Worm (Caenorhabditis elegans): ENCODE data around the gene Y102A11A.9.

Gene Y102A11A.9

DNA sequence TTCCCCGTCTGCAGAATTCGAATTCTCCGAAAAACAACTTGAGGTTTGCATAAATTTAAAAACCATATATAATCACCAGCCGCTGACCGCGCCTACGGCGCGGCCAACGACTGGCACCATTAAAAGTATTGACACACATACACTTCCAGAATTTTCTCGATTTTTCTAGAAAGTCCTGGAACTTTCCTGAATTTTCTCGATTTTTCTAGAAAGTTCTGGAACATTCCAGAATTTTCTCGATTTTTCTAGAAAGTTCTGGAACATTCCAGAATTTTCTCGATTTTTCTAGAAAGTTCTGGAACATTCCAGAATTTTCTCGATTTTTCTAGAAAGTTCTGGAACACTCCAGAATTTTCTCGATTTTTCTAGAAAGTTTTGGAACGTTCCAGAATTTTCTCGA, 10.3 kb upstream of the Y102A11A.9 start:
- 0 out of 2 replicates have a peak, but pooled peaks have one; percentile 6 for TF ChIP-seq madf-6 (GFP tag; IDR thresholded peaks at IDR 0.05)
- peak; percentile 79 for TF ChIP-seq egrh-3 (GFP tag; IDR thresholded peaks at IDR 0.05)
- TF ChIP-seq hsf-1 (GFP tag; IDR thresholded peaks at IDR 0.05): peak; percentile 95

DNA sequence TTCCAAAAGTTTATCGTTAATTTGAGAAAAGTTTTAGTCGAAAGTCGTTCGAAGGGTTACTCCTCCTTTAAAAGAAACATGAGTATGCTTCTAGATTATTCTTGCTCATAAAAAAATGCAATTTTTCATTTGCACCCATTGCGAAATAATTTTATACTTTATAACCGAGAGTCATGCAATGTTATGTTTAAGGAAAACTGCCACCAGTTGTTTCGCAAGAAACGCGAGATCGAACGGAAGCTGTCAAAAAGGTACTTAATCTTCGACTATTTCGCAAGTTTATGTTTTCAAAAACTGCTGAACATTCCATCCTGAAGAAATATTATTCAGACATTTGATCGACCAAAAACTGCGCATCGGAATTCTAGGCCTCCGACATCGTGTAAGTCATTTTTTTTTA, 961 bp downstream of the Y102A11A.9 start:
- TF ChIP-seq cebp-1 (GFP tag; IDR thresholded peaks at IDR 0.05) (peak; percentile 88), cebp-1 (tag; optimal IDR thresholded peaks at IDR 0.05) (peak; percentile 95), rpc-1 (optimal IDR thresholded peaks at IDR 0.05) (no peak), rpc-1 (tag; optimal IDR thresholded peaks at IDR 0.05) (no peak), let-526 (GFP tag; IDR thresholded peaks at IDR 0.05) (no peak), unc-62 (GFP tag; optimal IDR thresholded peaks at IDR 0.05) (peak; percentile 84), gei-17 (GFP tag; optimal IDR thresholded peaks at IDR 0.05) (no peak), ztf-6 (GFP tag; IDR thresholded peaks at IDR 0.05) (no peak), somi-1 (GFP tag; optimal IDR thresholded peaks at IDR 0.05) (no peak), madf-6 (GFP tag; IDR thresholded peaks at IDR 0.05) (no peak)

DNA sequence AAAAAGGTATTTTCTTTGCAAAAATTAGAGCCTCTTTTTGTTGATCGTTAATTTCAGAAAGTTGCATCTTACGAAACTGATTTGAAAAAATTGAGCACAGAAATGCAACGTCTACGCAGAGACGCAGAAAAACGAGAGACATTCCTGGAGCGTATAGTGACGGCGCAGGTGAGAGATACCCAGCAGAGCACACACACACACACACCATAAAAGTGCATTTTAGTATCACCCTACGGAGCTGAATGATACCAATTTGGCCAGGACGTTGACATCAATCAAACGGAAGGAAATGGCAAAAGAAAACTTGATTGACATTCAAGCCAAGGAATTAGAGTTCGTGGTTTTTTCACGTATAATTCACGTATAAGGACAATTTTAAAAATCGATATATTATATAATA, 1.6 kb downstream of the Y102A11A.9 start:
- TF ChIP-seq Y53F4B.3 (GFP tag; IDR thresholded peaks at IDR 0.05) (no peak), xnd-1 (tag; optimal IDR thresholded peaks at IDR 0.05) (no peak), F39B2.1 (GFP tag; IDR thresholded peaks at IDR 0.05) (no peak), atf-7 (tag; optimal IDR thresholded peaks at IDR 0.05) (peak; percentile 41), tbp1 (GFP tag; optimal IDR thresholded peaks at IDR 0.05) (no peak), cebp-1 (GFP tag; IDR thresholded peaks at IDR 0.05) (no peak), cebp-1 (tag; optimal IDR thresholded peaks at IDR 0.05) (peak; percentile 45), ztf-3 (GFP tag; optimal IDR thresholded peaks at IDR 0.05) (no peak), tbx-9 (tag; optimal IDR thresholded peaks at IDR 0.05; ENCODE audit: borderline replicate concordance) (no peak), ztf-22 (GFP tag; optimal IDR thresholded peaks at IDR 0.05) (peak; percentile 29), ekl-4 (GFP tag; IDR thresholded peaks at IDR 0.05) (no peak), Y53G8AR.9 (GFP tag; conservative IDR thresholded peaks at IDR 0.05) (no peak), him-1 (tag; optimal IDR thresholded peaks at IDR 0.05) (no peak), F57A8.1 (GFP tag; optimal IDR thresholded peaks at IDR 0.05) (no peak), F10E7.11 (tag; optimal IDR thresholded peaks at IDR 0.05) (no peak), madf-6 (GFP tag; IDR thresholded peaks at IDR 0.05) (no peak), dox-1 (GFP tag; IDR thresholded peaks at IDR 0.05) (peak; percentile 60; the same call in 1 of the 2 replicates), nhr-179 (tag; optimal IDR thresholded peaks at IDR 0.05) (no peak), sdz-38 (tag; optimal IDR thresholded peaks at IDR 0.05) (no peak), pha-4 (tag; optimal IDR thresholded peaks at IDR 0.05) (peak; percentile 47), pbrm-1 (GFP tag; IDR thresholded peaks at IDR 0.05) (no peak), lin-35 (GFP tag; optimal IDR thresholded peaks at IDR 0.05) (no peak), ceh-79 (tag; optimal IDR thresholded peaks at IDR 0.05) (no peak), nhr-27 (tag; optimal IDR thresholded peaks at IDR 0.05) (no peak), let-607 (tag; optimal IDR thresholded peaks at IDR 0.05) (peak; percentile 43 to 65), snpc-1.3 (tag; optimal IDR thresholded peaks at IDR 0.05; ENCODE audit: insufficient read depth) (no peak), snpc-4 (GFP tag; optimal IDR thresholded peaks at IDR 0.05) (no peak), snpc-4 (tag; optimal IDR thresholded peaks at IDR 0.05) (no peak), mes-4 (tag; optimal IDR thresholded peaks at IDR 0.05) (no peak), unc-62 (GFP tag; optimal IDR thresholded peaks at IDR 0.05) (peak; percentile 34), nhr-80 (tag; optimal IDR thresholded peaks at IDR 0.05) (peak; percentile 96), snpc-1.1 (tag; optimal IDR thresholded peaks at IDR 0.05; ENCODE audit: insufficient read depth) (no peak), gei-17 (GFP tag; optimal IDR thresholded peaks at IDR 0.05) (no peak), B0336.3 (GFP tag; IDR thresholded peaks at IDR 0.05) (no peak), madf-10 (tag; optimal IDR thresholded peaks at IDR 0.05) (no peak), hsf-1 (GFP tag; IDR thresholded peaks at IDR 0.05) (no peak), K12H6.12 (tag; optimal IDR thresholded peaks at IDR 0.05) (no peak), aptf-3 (GFP tag; IDR thresholded peaks at IDR 0.05) (no peak), ceh-27 (GFP tag; optimal IDR thresholded peaks at IDR 0.05) (no peak), dpl-1 (GFP tag; optimal IDR thresholded peaks at IDR 0.05) (no peak)
